Fruit fly (Drosophila melanogaster) whole organism, prepupa: ENCODE results near the gene grim.

ENCODE experiments used
- Blimp-1 ChIP-seq: fragments of 200-800 bp; sonication (Bioruptor generic); optimal IDR thresholded peaks from 3 replicates; lab custom pipeline; 2017; ENCODE audit warnings: missing biosample characterization, missing genetic modification characterization, mild to moderate bottlenecking, moderate library complexity, missing genetic modification reagents
- CG10631 ChIP-seq: fragments of 200-800 bp; sonication (Bioruptor generic); optimal IDR thresholded peaks from 2 replicates; lab custom pipeline; 2016; ENCODE audit warnings: missing biosample characterization, missing genetic modification characterization
- CG11294 ChIP-seq: fragments of 200-800 bp; sonication (Bioruptor generic); IDR thresholded peaks from 2 replicates; pipeline ENCODE4 v1.3.6; 2022; ENCODE audit warnings: missing biosample characterization, missing genetic modification characterization
- CG11762 ChIP-seq: fragments of 200-800 bp; sonication (Bioruptor generic); optimal IDR thresholded peaks from 3 replicates; lab custom pipeline; 2016; ENCODE audit warnings: missing biosample characterization, missing genetic modification characterization; ENCODE audit not compliant: insufficient read depth
- CG11902 ChIP-seq: fragments of 200-800 bp; sonication (Bioruptor generic); optimal IDR thresholded peaks from 3 replicates; lab custom pipeline; 2016; ENCODE audit warnings: missing biosample characterization, missing genetic modification characterization
- CG15336 ChIP-seq: fragments of 200-800 bp; sonication (Bioruptor generic); IDR thresholded peaks from 2 replicates; pipeline ENCODE4 v1.3.6; 2022; ENCODE audit warnings: missing biosample characterization, missing genetic modification characterization
- CG1621 ChIP-seq: fragments of 200-800 bp; sonication (Bioruptor generic); optimal IDR thresholded peaks from 3 replicates; lab custom pipeline; 2018; ENCODE audit warnings: missing biosample characterization, mild to moderate bottlenecking, missing genetic modification characterization
- CG16779 ChIP-seq: fragments of 200-800 bp; sonication (Bioruptor generic); optimal IDR thresholded peaks from 3 replicates; lab custom pipeline; 2017; ENCODE audit warnings: missing biosample characterization, mild to moderate bottlenecking, missing genetic modification characterization
- CG32006 ChIP-seq: fragments of 200-800 bp; sonication (Bioruptor generic); optimal IDR thresholded peaks from 3 replicates; lab custom pipeline; 2017; ENCODE audit warnings: missing biosample characterization, mild to moderate bottlenecking, missing genetic modification characterization
- CG3919 ChIP-seq: fragments of 200-800 bp; sonication (Bioruptor generic); optimal IDR thresholded peaks from 3 replicates; lab custom pipeline; 2016; ENCODE audit warnings: missing biosample characterization, missing genetic modification characterization
- CG4318 ChIP-seq: fragments of 200-800 bp; sonication (Bioruptor generic); optimal IDR thresholded peaks from 3 replicates; lab custom pipeline; 2017; ENCODE audit warnings: missing biosample characterization, mild to moderate bottlenecking, missing genetic modification characterization
- CG6792 ChIP-seq: fragments of 200-800 bp; sonication (Bioruptor generic); optimal IDR thresholded peaks from 3 replicates; lab custom pipeline; 2016; ENCODE audit warnings: missing biosample characterization, missing genetic modification characterization
- CG6854 ChIP-seq: fragments of 200-800 bp; sonication (Bioruptor generic); optimal IDR thresholded peaks from 2 replicates; lab custom pipeline; 2017; ENCODE audit warnings: missing biosample characterization, mild to moderate bottlenecking, missing genetic modification characterization
- CG7368 ChIP-seq: fragments of 200-800 bp; sonication (Bioruptor generic); optimal IDR thresholded peaks from 3 replicates; lab custom pipeline; 2016; ENCODE audit warnings: missing biosample characterization, missing genetic modification characterization
- CG8319 ChIP-seq: fragments of 200-800 bp; sonication (Bioruptor generic); optimal IDR thresholded peaks from 3 replicates; lab custom pipeline; 2016; ENCODE audit warnings: missing biosample characterization, missing genetic modification characterization
- CG9139 ChIP-seq: fragments of 200-800 bp; sonication (Bioruptor generic); optimal IDR thresholded peaks from 3 replicates; lab custom pipeline; 2017; ENCODE audit warnings: missing biosample characterization, mild to moderate bottlenecking, missing genetic modification characterization
- Eip78C ChIP-seq: fragments of 200-800 bp; sonication (Bioruptor generic); peaks from one replicate; lab custom pipeline; 2016; ENCODE audit warnings: missing biosample characterization, missing genetic modification characterization
- Eip93F ChIP-seq: fragments of 200-800 bp; sonication (Bioruptor generic); optimal IDR thresholded peaks from 2 replicates; lab custom pipeline; 2016; ENCODE audit warnings: missing biosample characterization, mild to moderate bottlenecking, missing genetic modification characterization
- Ets21C ChIP-seq: fragments of 200-800 bp; sonication (Bioruptor generic); optimal IDR thresholded peaks from 3 replicates; lab custom pipeline; 2016; ENCODE audit warnings: missing biosample characterization, missing genetic modification characterization
- Ets96B ChIP-seq: fragments of 200-800 bp; optimal IDR thresholded peaks from 2 replicates; lab custom pipeline; 2019; ENCODE audit warnings: missing biosample characterization, mild to moderate bottlenecking, missing genetic modification characterization, moderate library complexity
- Hr39 ChIP-seq: fragments of 200-800 bp; sonication (Bioruptor generic); optimal IDR thresholded peaks from 2 replicates; lab custom pipeline; 2016; ENCODE audit warnings: missing biosample characterization, missing genetic modification characterization
- Hr4 ChIP-seq: fragments of 200-800 bp; sonication (Bioruptor generic); optimal IDR thresholded peaks from 3 replicates; lab custom pipeline; 2016; ENCODE audit warnings: missing biosample characterization, missing genetic modification characterization
- Met ChIP-seq: fragments of 200-800 bp; sonication (Bioruptor generic); optimal IDR thresholded peaks from 3 replicates; lab custom pipeline; 2016; ENCODE audit warnings: missing biosample characterization, missing genetic modification characterization
- Sox14 ChIP-seq: fragments of 200-800 bp; sonication (Bioruptor generic); optimal IDR thresholded peaks from 3 replicates; lab custom pipeline; 2016; ENCODE audit warnings: missing biosample characterization, missing genetic modification characterization
- Sox15 ChIP-seq: fragments of 200-800 bp; sonication (Bioruptor generic); optimal IDR thresholded peaks from 3 replicates; lab custom pipeline; 2016; ENCODE audit warnings: missing biosample characterization, missing genetic modification characterization
- dsx ChIP-seq: fragments of 200-800 bp; optimal IDR thresholded peaks from 3 replicates; lab custom pipeline; 2019; ENCODE audit warnings: missing biosample characterization, mild to moderate bottlenecking, missing genetic modification characterization, moderate library complexity; ENCODE audit not compliant: poor library complexity, severe bottlenecking
- eg ChIP-seq: fragments of 200-800 bp; sonication (Bioruptor generic); IDR thresholded peaks from 3 replicates; pipeline ENCODE4 v1.3.6; 2022; ENCODE audit warnings: missing biosample characterization, missing genetic modification characterization
- fd59A ChIP-seq: fragments of 200-800 bp; sonication (Bioruptor generic); optimal IDR thresholded peaks from 2 replicates; lab custom pipeline; 2017; ENCODE audit warnings: missing biosample characterization, mild to moderate bottlenecking, missing genetic modification characterization, missing genetic modification reagents
- fd85E ChIP-seq: fragments of 200-800 bp; sonication (Bioruptor generic); optimal IDR thresholded peaks from 3 replicates; lab custom pipeline; 2016; ENCODE audit warnings: missing biosample characterization, missing genetic modification characterization
- fkh ChIP-seq: fragments of 200-800 bp; sonication (Bioruptor generic); optimal IDR thresholded peaks from 3 replicates; lab custom pipeline; 2017; ENCODE audit warnings: missing biosample characterization, mild to moderate bottlenecking, missing genetic modification characterization, moderate library complexity
- lz ChIP-seq: fragments of 200-800 bp; sonication (Bioruptor generic); optimal IDR thresholded peaks from 3 replicates; lab custom pipeline; 2016; ENCODE audit warnings: missing biosample characterization, missing genetic modification characterization
- spab ChIP-seq: fragments of 200-800 bp; sonication (Bioruptor generic); optimal IDR thresholded peaks from 2 replicates; lab custom pipeline; 2017; ENCODE audit warnings: missing biosample characterization, mild to moderate bottlenecking, missing genetic modification characterization, missing genetic modification reagents
- ss ChIP-seq, 2 experiments: fragments of 200-800 bp; sonication (Bioruptor generic); optimal IDR thresholded peaks; 2 replicates in 1 of 2; 3 replicates in 1 of 2; lab custom pipeline; 2017 to 2018; ENCODE audit warnings: mild to moderate bottlenecking in 2 of 2, missing biosample characterization in 2 of 2, missing genetic modification characterization in 2 of 2, moderate library complexity in 1 of 2
- svp ChIP-seq: fragments of 200-800 bp; sonication (Bioruptor generic); peaks from one replicate; lab custom pipeline; 2016; ENCODE audit warnings: missing biosample characterization, missing genetic modification characterization
- vri ChIP-seq: fragments of 200-800 bp; sonication (Bioruptor generic); optimal IDR thresholded peaks from 3 replicates; lab custom pipeline; 2016; ENCODE audit warnings: missing biosample characterization, mild to moderate bottlenecking, missing genetic modification characterization

grim gene

dm6 chr3L:18348040-18348439 lies 43.8 kb upstream of the grim start:
- TF ChIP-seq CG15336 (GFP tag; lab: Robert Waterston, UW): no peak
- no peak for TF ChIP-seq vri (GFP tag; lab: Kevin White, UChicago)
- TF ChIP-seq Ets96B (tag; lab: Kevin White, UChicago): no peak
- TF ChIP-seq CG3919: no peak
- no peak for TF ChIP-seq spab
- no peak for TF ChIP-seq Hr4 (GFP tag; lab: Kevin White, UChicago)
- no peak for TF ChIP-seq Ets21C (GFP tag; lab: Kevin White, UChicago)
- no peak for TF ChIP-seq CG11902 (GFP tag; lab: Kevin White, UChicago)
- TF ChIP-seq CG8319 (GFP tag; lab: Kevin White, UChicago): no peak
- no peak for TF ChIP-seq CG9139 (GFP tag; lab: Kevin White, UChicago)
- no peak for TF ChIP-seq CG7368 (GFP tag; lab: Kevin White, UChicago)
- TF ChIP-seq Sox15 (GFP tag; lab: Kevin White, UChicago): no peak
- TF ChIP-seq dsx (GFP tag; lab: Kevin White, UChicago): no peak
- no peak for TF ChIP-seq CG11294 (GFP tag; lab: Robert Waterston, UW)
- no peak for TF ChIP-seq fd59A (GFP tag; lab: Kevin White, UChicago)
- TF ChIP-seq Eip93F (GFP tag; lab: Kevin White, UChicago): no peak

- TF ChIP-seq eg (no peak), Eip78C (peak; percentile 4)
Measured at dm6 chr3L:18344957-18345356, 40.7 kb upstream of the grim start.

- TF ChIP-seq lz (no peak), CG11762 (GFP tag; lab: Kevin White, UChicago) (no peak), CG10631 (GFP tag; lab: Kevin White, UChicago) (peak; percentile 19), CG4318 (GFP tag; lab: Kevin White, UChicago) (no peak), spab (no peak), CG3919 (no peak), vri (GFP tag; lab: Kevin White, UChicago) (no peak), Sox14 (peak; percentile 23), Eip78C (no peak), svp (GFP tag; lab: Kevin White, UChicago) (peak; percentile 58), Met (no peak)
Measured at dm6 chr3L:18334253-18334652, 30.0 kb upstream of the grim start.

DNA sequence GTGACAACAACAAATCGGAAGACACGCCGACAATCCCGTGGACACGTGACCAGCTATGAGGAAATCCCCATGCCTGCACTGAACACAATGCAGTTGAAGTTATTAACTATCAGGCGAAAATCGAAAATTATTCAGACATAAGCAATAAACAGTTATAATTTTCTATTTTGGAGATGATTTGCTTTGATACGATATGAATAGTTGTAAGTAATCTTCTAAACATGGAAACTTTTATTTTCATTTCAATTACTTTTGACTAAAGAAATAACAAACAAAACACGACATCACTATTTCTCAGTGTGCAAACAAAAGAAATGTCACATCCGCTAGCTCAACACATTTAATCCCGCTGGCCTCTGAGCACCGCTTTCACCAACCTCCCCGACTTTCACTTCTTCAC lies 24.9 kb upstream of the grim start:
- no peak for TF ChIP-seq Blimp-1
- no peak for TF ChIP-seq lz
- no peak for TF ChIP-seq CG32006 (GFP tag; lab: Kevin White, UChicago)
- no peak for TF ChIP-seq svp (GFP tag; lab: Kevin White, UChicago)

DNA sequence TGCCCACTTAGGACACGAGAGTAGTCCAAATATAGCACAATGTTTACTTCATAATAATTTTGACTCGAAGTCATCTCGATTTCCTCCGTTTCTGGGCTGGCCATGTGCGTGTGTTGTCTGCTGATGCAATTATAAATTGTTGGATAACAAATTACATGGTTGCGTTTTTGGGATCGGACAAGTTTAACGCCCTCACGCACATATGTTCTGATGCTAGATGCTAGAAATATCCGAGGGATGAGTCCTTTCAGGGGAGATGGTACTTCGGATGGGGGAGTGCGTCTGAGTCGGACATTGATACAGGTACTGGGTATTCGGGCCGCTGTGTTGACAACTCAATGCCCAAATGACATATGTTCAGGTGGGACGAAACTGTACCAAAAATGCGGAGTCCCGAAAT lies 11.8 kb upstream of the grim start:
- TF ChIP-seq CG6792 (GFP tag; lab: Kevin White, UChicago) (no peak), Ets96B (tag; lab: Kevin White, UChicago) (no peak), ss (GFP tag; optimal IDR thresholded peaks at IDR 0.05; lab: Kevin White, UChicago) (no peak), CG11902 (GFP tag; lab: Kevin White, UChicago) (no peak), CG11762 (GFP tag; lab: Kevin White, UChicago) (no peak), Hr39 (no peak), CG1621 (no peak), eg (no peak), CG16779 (tag; lab: Kevin White, UChicago) (no peak), CG6854 (GFP tag; lab: Kevin White, UChicago) (no peak), CG32006 (GFP tag; lab: Kevin White, UChicago) (no peak), Eip78C (no peak), Ets21C (GFP tag; lab: Kevin White, UChicago) (no peak), fd85E (GFP tag; lab: Kevin White, UChicago) (no peak), fkh (GFP tag; lab: Kevin White, UChicago) (no peak)
